Fruit fly (Drosophila melanogaster) whole organism, embryonic: ENCODE results near the gene brat.

Experiments
- Awh ChIP-seq: fragments of 200-800 bp; sonication (Bioruptor generic); IDR thresholded peaks from 2 replicates; pipeline ENCODE4, ENCODE4 v1.3.6; 2022; ENCODE audit warnings: missing biosample characterization, missing genetic modification characterization
- CG10274 ChIP-seq: fragments of 200-800 bp; sonication (Bioruptor generic); optimal IDR thresholded peaks from 3 replicates; lab custom pipeline; 2017; ENCODE audit warnings: missing biosample characterization, mild to moderate bottlenecking, missing genetic modification characterization
- CG1233 ChIP-seq: fragments of 200-800 bp; sonication (Bioruptor generic); optimal IDR thresholded peaks from 4 replicates; lab custom pipeline; 2018; ENCODE audit warnings: missing biosample characterization, mild to moderate bottlenecking, missing genetic modification characterization
- CG13123 ChIP-seq: fragments of 200-800 bp; sonication (Bioruptor generic); optimal IDR thresholded peaks from 2 replicates; lab custom pipeline; 2016; ENCODE audit warnings: missing biosample characterization, missing genetic modification characterization
- CG13894 ChIP-seq: fragments of 200-800 bp; sonication (Bioruptor generic); optimal IDR thresholded peaks from 3 replicates; lab custom pipeline; 2018; ENCODE audit warnings: missing biosample characterization, mild to moderate bottlenecking, missing genetic modification characterization, moderate library complexity
- CG15601 ChIP-seq: fragments of 200-800 bp; sonication (Bioruptor generic); optimal IDR thresholded peaks from 3 replicates; lab custom pipeline; 2019; ENCODE audit warnings: missing biosample characterization, mild to moderate bottlenecking, missing genetic modification characterization, moderate library complexity
- CG16815 ChIP-seq: fragments of 200-800 bp; sonication (Bioruptor generic); optimal IDR thresholded peaks from 3 replicates; lab custom pipeline; 2017; ENCODE audit warnings: missing biosample characterization, mild to moderate bottlenecking, missing genetic modification characterization
- CG4424 ChIP-seq: fragments of 200-800 bp; sonication (Bioruptor generic); optimal IDR thresholded peaks from 3 replicates; lab custom pipeline; 2016; ENCODE audit warnings: missing biosample characterization, missing genetic modification characterization
- CG5953 ChIP-seq: fragments of 200-800 bp; sonication (Bioruptor generic); IDR thresholded peaks from 2 replicates; pipeline ENCODE4 v1.3.6; 2022; ENCODE audit warnings: missing biosample characterization, missing genetic modification characterization
- CG7928 ChIP-seq: fragments of 200-800 bp; sonication (Bioruptor generic); optimal IDR thresholded peaks from 2 replicates; lab custom pipeline; 2017; ENCODE audit warnings: missing biosample characterization, mild to moderate bottlenecking, missing genetic modification characterization
- CG8359 ChIP-seq: fragments of 200-800 bp; sonication (Bioruptor generic); optimal IDR thresholded peaks from 2 replicates; lab custom pipeline; 2017; ENCODE audit warnings: missing biosample characterization, mild to moderate bottlenecking, missing genetic modification characterization, borderline replicate concordance
- CG8478 ChIP-seq: fragments of >200 bp; optimal IDR thresholded peaks from 2 replicates; lab custom pipeline; 2018
- CG9215 ChIP-seq: fragments of 200-800 bp; sonication (Bioruptor generic); IDR thresholded peaks from 2 replicates; pipeline ENCODE4 v1.3.6; 2022; ENCODE audit warnings: missing biosample characterization, missing genetic modification characterization
- CG9437 ChIP-seq: fragments of 200-800 bp; sonication (Bioruptor generic); optimal IDR thresholded peaks from 2 replicates; lab custom pipeline; 2018; ENCODE audit warnings: missing biosample characterization, mild to moderate bottlenecking, missing genetic modification characterization
- CrebB ChIP-seq: fragments of 200-800 bp; sonication (Bioruptor generic); optimal IDR thresholded peaks from 3 replicates; lab custom pipeline; 2018; ENCODE audit warnings: missing biosample characterization, mild to moderate bottlenecking, missing genetic modification characterization
- Dbx ChIP-seq: fragments of 200-800 bp; sonication (Bioruptor generic); IDR thresholded peaks from 3 replicates; pipeline ENCODE4 v1.3.6; 2022; ENCODE audit warnings: missing biosample characterization, missing genetic modification characterization
- Dref ChIP-seq: fragments of 200-800 bp; sonication (Bioruptor generic); IDR thresholded peaks from 2 replicates; pipeline ENCODE4 v1.3.6; 2022; ENCODE audit warnings: missing biosample characterization, missing genetic modification characterization
- Gsc ChIP-seq: fragments of 200-800 bp; sonication (Bioruptor generic); IDR thresholded peaks from 2 replicates; pipeline ENCODE4 v1.3.6; 2022; ENCODE audit warnings: missing biosample characterization, missing genetic modification characterization
- H2.0 ChIP-seq: fragments of 200-800 bp; sonication (Bioruptor generic); IDR thresholded peaks from 2 replicates; pipeline ENCODE4 v1.3.6; 2022; ENCODE audit warnings: missing biosample characterization, missing genetic modification characterization
- HLH54F ChIP-seq: fragments of 200-800 bp; sonication (Bioruptor generic); optimal IDR thresholded peaks from 3 replicates; lab custom pipeline; 2016; ENCODE audit warnings: missing biosample characterization, missing genetic modification characterization
- Hey ChIP-seq: fragments of 200-800 bp; sonication (Bioruptor generic); optimal IDR thresholded peaks from 3 replicates; lab custom pipeline; 2018; ENCODE audit warnings: missing biosample characterization, mild to moderate bottlenecking, missing genetic modification characterization
- Hr3 ChIP-seq: fragments of 200-800 bp; sonication (Bioruptor generic); optimal IDR thresholded peaks from 3 replicates; lab custom pipeline; 2016; ENCODE audit warnings: missing biosample characterization, missing genetic modification characterization
- NC2β ChIP-seq: fragments of 200-800 bp; sonication (Bioruptor generic); optimal IDR thresholded peaks from 2 replicates; lab custom pipeline; 2016; ENCODE audit warnings: missing biosample characterization, missing genetic modification characterization
- Optix ChIP-seq: fragments of 200-800 bp; sonication (Bioruptor generic); IDR thresholded peaks from 3 replicates; pipeline ENCODE4 v1.3.6; 2022; ENCODE audit warnings: missing biosample characterization, missing genetic modification characterization
- Stat92E ChIP-seq, 3 experiments: fragments of >200 bp in 2 of 3; fragments of 200-800 bp in 1 of 3; sonication (Bioruptor generic) in 1 of 3; optimal IDR thresholded peaks; 2 replicates each; lab custom pipeline; 2017 to 2019; ENCODE audit warnings: missing biosample characterization in 3 of 3, missing genetic modification characterization in 3 of 3, mild to moderate bottlenecking in 1 of 3, moderate library complexity in 1 of 3
- Xrp1 ChIP-seq: fragments of 200-800 bp; sonication (Bioruptor generic); IDR thresholded peaks from 2 replicates; pipeline ENCODE4 v1.3.6; 2022; ENCODE audit warnings: missing biosample characterization, missing genetic modification characterization
- ab ChIP-seq: fragments of 200-800 bp; sonication (Bioruptor generic); optimal IDR thresholded peaks from 2 replicates; lab custom pipeline; 2016; ENCODE audit warnings: missing biosample characterization, missing genetic modification characterization
- chinmo ChIP-seq: fragments of 200-800 bp; sonication (Bioruptor generic); IDR thresholded peaks from 4 replicates; pipeline ENCODE4 v1.3.6; 2022; ENCODE audit warnings: missing biosample characterization, missing genetic modification characterization; ENCODE audit not compliant: partially characterized antibody
- chm ChIP-seq: fragments of 200-800 bp; sonication (Bioruptor generic); IDR thresholded peaks from 2 replicates; pipeline ENCODE4 v1.3.6; 2022; ENCODE audit warnings: missing biosample characterization, missing genetic modification characterization
- crp ChIP-seq, 2 experiments: fragments of 200-800 bp; sonication (Bioruptor generic); optimal IDR thresholded peaks; 2 replicates in 1 of 2; 3 replicates in 1 of 2; lab custom pipeline; 2017; ENCODE audit warnings: missing biosample characterization in 2 of 2, missing genetic modification characterization in 2 of 2, mild to moderate bottlenecking in 1 of 2, moderate library complexity in 1 of 2
- eve ChIP-seq, 2 experiments: fragments of >200 bp; optimal IDR thresholded peaks; 2 replicates each; lab custom pipeline; 2017; ENCODE audit warnings: missing biosample characterization in 2 of 2, missing genetic modification characterization in 2 of 2
- ewg ChIP-seq: fragments of 200-800 bp; sonication (Bioruptor generic); optimal IDR thresholded peaks from 3 replicates; lab custom pipeline; 2017; ENCODE audit warnings: mild to moderate bottlenecking, missing biosample characterization, missing genetic modification reagents, missing genetic modification characterization
- gcm2 ChIP-seq: fragments of 200-800 bp; sonication (Bioruptor generic); optimal IDR thresholded peaks from 2 replicates; lab custom pipeline; 2016; ENCODE audit warnings: missing biosample characterization, missing genetic modification characterization
- hkb ChIP-seq, 2 experiments: fragments of 200-800 bp in 1 of 2; fragments of >200 bp in 1 of 2; sonication (Bioruptor generic) in 1 of 2; IDR thresholded peaks in 1 of 2; optimal IDR thresholded peaks in 1 of 2; 2 replicates each; pipeline versions ENCODE4 v1.3.6 to Lab custom; 2017 to 2022; ENCODE audit warnings: missing biosample characterization in 1 of 2, missing genetic modification characterization in 1 of 2
- jigr1 ChIP-seq: fragments of 200-800 bp; sonication (Bioruptor generic); IDR thresholded peaks from 3 replicates; pipeline ENCODE4 v1.3.6; 2022; ENCODE audit warnings: missing biosample characterization, missing genetic modification characterization
- kni ChIP-seq: fragments of 200-800 bp; sonication (Bioruptor generic); optimal IDR thresholded peaks from 3 replicates; lab custom pipeline; 2017; ENCODE audit warnings: mild to moderate bottlenecking, missing biosample characterization, missing genetic modification reagents, missing genetic modification characterization
- lab ChIP-seq: fragments of 200-800 bp; sonication (Bioruptor generic); optimal IDR thresholded peaks from 3 replicates; lab custom pipeline; 2017; ENCODE audit warnings: missing biosample characterization, missing genetic modification characterization, mild to moderate bottlenecking, moderate library complexity, missing genetic modification reagents
- lmd ChIP-seq: fragments of 200-800 bp; sonication (Bioruptor generic); IDR thresholded peaks from 2 replicates; pipeline ENCODE4 v1.3.6; 2022; ENCODE audit warnings: missing biosample characterization, missing genetic modification characterization
- mirr ChIP-seq: fragments of 200-800 bp; sonication (Bioruptor generic); optimal IDR thresholded peaks from 3 replicates; lab custom pipeline; 2018; ENCODE audit warnings: missing biosample characterization, mild to moderate bottlenecking, missing genetic modification characterization
- onecut ChIP-seq: fragments of 200-800 bp; sonication (Bioruptor generic); IDR thresholded peaks from 2 replicates; pipeline ENCODE4 v1.3.6; 2022; ENCODE audit warnings: missing biosample characterization, missing genetic modification characterization
- otp ChIP-seq: fragments of 200-800 bp; sonication (Bioruptor generic); IDR thresholded peaks from 3 replicates; pipeline ENCODE4, ENCODE4 v1.3.6; 2022; ENCODE audit warnings: missing biosample characterization, missing genetic modification characterization
- peb ChIP-seq: fragments of 200-800 bp; sonication (Bioruptor generic); IDR thresholded peaks from 2 replicates; pipeline ENCODE4 v1.3.6; 2022; ENCODE audit warnings: missing biosample characterization, missing genetic modification characterization
- pros ChIP-seq: fragments of 200-800 bp; sonication (Bioruptor generic); optimal IDR thresholded peaks from 3 replicates; lab custom pipeline; 2019; ENCODE audit warnings: missing biosample characterization, mild to moderate bottlenecking, missing genetic modification characterization, moderate library complexity
- psq ChIP-seq: fragments of 200-800 bp; sonication (Bioruptor generic); optimal IDR thresholded peaks from 2 replicates; lab custom pipeline; 2017; ENCODE audit warnings: missing biosample characterization, missing genetic modification characterization
- shn ChIP-seq: fragments of 200-800 bp; sonication (Bioruptor generic); optimal IDR thresholded peaks from 3 replicates; lab custom pipeline; 2016; ENCODE audit warnings: missing biosample characterization, missing genetic modification characterization
- sim ChIP-seq: fragments of 200-800 bp; sonication (Bioruptor generic); IDR thresholded peaks from 2 replicates; pipeline ENCODE4 v1.3.6; 2022; ENCODE audit warnings: missing biosample characterization, missing genetic modification characterization
- sna ChIP-seq: fragments of 200-800 bp; sonication (Bioruptor generic); IDR thresholded peaks from 2 replicates; pipeline ENCODE4 v1.3.6; 2022; ENCODE audit warnings: missing biosample characterization, missing genetic modification characterization; ENCODE audit not compliant: partially characterized antibody
- tin ChIP-seq: fragments of 200-800 bp; sonication (Bioruptor generic); optimal IDR thresholded peaks from 3 replicates; lab custom pipeline; 2016; ENCODE audit warnings: missing biosample characterization, missing genetic modification characterization
- tll ChIP-seq, 2 experiments: fragments of 200-800 bp in 1 of 2; fragments of >200 bp in 1 of 2; sonication (Bioruptor generic) in 1 of 2; optimal IDR thresholded peaks; 2 replicates each; lab custom pipeline; 2017 to 2019; ENCODE audit warnings: missing biosample characterization in 2 of 2, missing genetic modification characterization in 2 of 2, mild to moderate bottlenecking in 1 of 2, moderate library complexity in 1 of 2
- vvl ChIP-seq: fragments of 200-800 bp; sonication (Bioruptor generic); IDR thresholded peaks from 2 replicates; pipeline ENCODE4 v1.3.6; 2022; ENCODE audit warnings: missing biosample characterization, missing genetic modification characterization
- zf30C ChIP-seq: fragments of 200-800 bp; sonication (Bioruptor generic); optimal IDR thresholded peaks from 3 replicates; lab custom pipeline; 2018; ENCODE audit warnings: missing biosample characterization, mild to moderate bottlenecking, missing genetic modification characterization

The brat gene

dm6 chr2L:19154893-19155389 lies 21.3 kb downstream of the brat start (continued):
- TF ChIP-seq CG4424 (GFP tag; lab: Kevin White, UChicago) = no peak
- TF ChIP-seq CG13894 (tag; lab: Kevin White, UChicago) = peak; percentile 26
- no peak for TF ChIP-seq zf30C (GFP tag; lab: Kevin White, UChicago)
- TF ChIP-seq jigr1 (GFP tag; lab: Robert Waterston, UW) = no peak
- TF ChIP-seq Xrp1 = no peak
- TF ChIP-seq CG16815 = no peak
- no peak for TF ChIP-seq chm (GFP tag; lab: Robert Waterston, UW)
- peak; percentile 3 for TF ChIP-seq mirr
- no peak for TF ChIP-seq H2.0 (GFP tag; lab: Robert Waterston, UW)
- no peak for TF ChIP-seq psq
- TF ChIP-seq Stat92E (GFP tag; optimal IDR thresholded peaks at IDR 0.05; lab: Kevin White, UChicago) = peak in 1 of 3 experiments; percentile 64
- TF ChIP-seq Optix = peak; percentile 44; the same call in 1 of the 3 replicates
- no peak for TF ChIP-seq CG9215 (GFP tag; lab: Robert Waterston, UW)
- peak; percentile 51 to 86 for TF ChIP-seq tll (GFP tag; optimal IDR thresholded peaks at IDR 0.05; lab: Kevin White, UChicago)
- no peak for TF ChIP-seq CG5953 (GFP tag; lab: Robert Waterston, UW)
- TF ChIP-seq otp (GFP tag; lab: Robert Waterston, UW) = no peak
- TF ChIP-seq hkb (optimal IDR thresholded peaks at IDR 0.05; lab: Kevin White, UChicago) = no peak
- TF ChIP-seq hkb (GFP tag; IDR thresholded peaks at IDR 0.05; lab: Robert Waterston, UW) = no peak
- TF ChIP-seq gcm2 (GFP tag; lab: Kevin White, UChicago) = no peak
- TF ChIP-seq HLH54F (GFP tag; lab: Kevin White, UChicago) = no peak
- no peak for TF ChIP-seq Dref (GFP tag; lab: Robert Waterston, UW)
- TF ChIP-seq CrebB (tag; lab: Kevin White, UChicago) = no peak
- TF ChIP-seq ewg (GFP tag; lab: Kevin White, UChicago) = no peak
- TF ChIP-seq NC2β (GFP tag; lab: Kevin White, UChicago) = no peak
- TF ChIP-seq pros (GFP tag; lab: Kevin White, UChicago) = peak; percentile 97
- no peak for TF ChIP-seq CG7928 (GFP tag; lab: Kevin White, UChicago)
- no peak for TF ChIP-seq Gsc
- no peak for TF ChIP-seq lmd (GFP tag; lab: Robert Waterston, UW)
- TF ChIP-seq kni = peak; percentile 96
- TF ChIP-seq CG9437 (GFP tag; lab: Kevin White, UChicago) = no peak
- peak; percentile 31; the same call in 1 of the 2 replicates for TF ChIP-seq Awh (GFP tag; lab: Robert Waterston, UW)
- no peak for TF ChIP-seq CG8478 (lab: Kevin White, UChicago)
- no peak for TF ChIP-seq sna (GFP tag; lab: Robert Waterston, UW)
- no peak for TF ChIP-seq CG13123 (GFP tag; lab: Kevin White, UChicago)
- no peak for TF ChIP-seq Hey
- no peak for TF ChIP-seq sim (GFP tag; lab: Robert Waterston, UW)
- TF ChIP-seq vvl = peak; percentile 61
- TF ChIP-seq Hr3 = no peak
- TF ChIP-seq CG8359 (GFP tag; lab: Kevin White, UChicago) = no peak
- peak; percentile 40 for TF ChIP-seq CG15601
- no peak for TF ChIP-seq ab
- TF ChIP-seq Dbx (GFP tag; lab: Robert Waterston, UW) = no peak
- no peak for TF ChIP-seq CG10274
- TF ChIP-seq peb = no peak
- no peak for TF ChIP-seq eve (GFP tag; optimal IDR thresholded peaks at IDR 0.05; lab: Kevin White, UChicago)
- TF ChIP-seq tin = no peak
- peak; percentile 78; the same call in 1 of the 4 replicates for TF ChIP-seq chinmo
- TF ChIP-seq CG1233 (GFP tag; lab: Kevin White, UChicago) = no peak
- TF ChIP-seq lab = peak; percentile 12
- no peak for TF ChIP-seq shn (GFP tag; lab: Kevin White, UChicago)
- TF ChIP-seq onecut (GFP tag; lab: Robert Waterston, UW) = no peak
- peak in 1 of 2 experiments; percentile 29 for TF ChIP-seq crp (GFP tag; optimal IDR thresholded peaks at IDR 0.05; lab: Kevin White, UChicago)
